Worm (Caenorhabditis elegans) whole organism, early embryonic: ENCODE results near the gene unc-9.

Experiments
- ama-1 ChIP-seq: fragments of 150-350 bp; optimal IDR thresholded peaks from 2 replicates; lab custom pipeline; 2014
- ceh-13 ChIP-seq: fragments of 200-800 bp; sonication (Bioruptor generic); optimal IDR thresholded peaks from 2 replicates; lab custom pipeline; 2018; ENCODE audit warnings: mild to moderate bottlenecking, missing genetic modification characterization, missing compliant biosample characterization
- ceh-36 ChIP-seq: sonication (generic microtip); optimal IDR thresholded peaks from 2 replicates; lab custom pipeline; 2016; ENCODE audit warnings: missing genetic modification characterization, inconsistent platforms, missing compliant biosample characterization
- ets-7 ChIP-seq: sonication (generic microtip); optimal IDR thresholded peaks from 2 replicates; lab custom pipeline; 2016; ENCODE audit warnings: missing genotype, missing genetic modification characterization, missing compliant biosample characterization
- hmg-4 ChIP-seq: fragments of 200-800 bp; sonication (Bioruptor generic); optimal IDR thresholded peaks from 2 replicates; lab custom pipeline; 2018; ENCODE audit warnings: mild to moderate bottlenecking, missing genetic modification characterization, missing compliant biosample characterization
- pes-1 ChIP-seq: fragments of 200-800 bp; sonication (Bioruptor generic); IDR thresholded peaks from 2 replicates; pipeline ENCODE4 v1.3.6; 2022; ENCODE audit warnings: missing genetic modification reagents, missing genetic modification characterization, missing compliant biosample characterization
- scrt-1 ChIP-seq: fragments of 200-800 bp; sonication (Bioruptor generic); IDR thresholded peaks from 2 replicates; pipeline ENCODE4 v1.3.6; 2022; ENCODE audit warnings: missing genetic modification characterization, missing compliant biosample characterization
- sea-1 ChIP-seq: fragments of 200-800 bp; sonication (Bioruptor generic); conservative IDR thresholded peaks from 2 replicates; pipeline ENCODE4 v1.3.6; 2022; ENCODE audit warnings: missing genetic modification characterization, missing compliant biosample characterization
- tbx-37 ChIP-seq: fragments of 200-800 bp; sonication (Bioruptor generic); conservative IDR thresholded peaks from 2 replicates; pipeline ENCODE4 v1.3.6; 2022; ENCODE audit warnings: missing genetic modification reagents, missing genetic modification characterization, missing compliant biosample characterization

DNA sequence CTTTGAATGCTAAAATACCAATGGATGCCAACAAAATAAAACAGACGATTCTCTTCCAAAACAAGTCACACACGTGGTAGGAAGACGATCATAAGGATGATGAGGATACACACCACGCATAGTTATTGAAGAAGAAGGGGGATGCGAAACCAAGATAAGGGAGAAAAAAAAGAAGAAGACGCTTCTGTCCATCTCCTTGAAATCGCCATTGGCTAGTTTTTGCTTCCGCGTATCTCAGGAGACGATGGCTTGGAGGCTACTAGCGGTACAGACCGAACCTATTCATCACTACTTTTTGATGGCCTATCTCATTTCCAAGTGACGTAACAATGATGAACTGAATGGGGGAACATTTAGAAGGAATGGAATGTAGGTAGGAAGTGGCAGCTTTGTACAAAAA lies 37.3 kb upstream of the unc-9 start:
- no peak for TF ChIP-seq ceh-36 (tag; lab: Kevin White, UChicago)
- no peak for TF ChIP-seq ceh-13 (GFP tag; lab: Kevin White, UChicago)
- no peak for TF ChIP-seq hmg-4 (GFP tag; lab: Kevin White, UChicago)
- no peak for TF ChIP-seq pes-1 (GFP tag; lab: Robert Waterston, UW)
- TF ChIP-seq tbx-37 (GFP tag; lab: Robert Waterston, UW): no peak
- no peak for TF ChIP-seq ets-7
- no peak for TF ChIP-seq sea-1
- TF ChIP-seq ama-1: no peak
- no peak for TF ChIP-seq scrt-1
